Fruit fly (Drosophila melanogaster): ENCODE data around the gene CG15012.

DNA sequence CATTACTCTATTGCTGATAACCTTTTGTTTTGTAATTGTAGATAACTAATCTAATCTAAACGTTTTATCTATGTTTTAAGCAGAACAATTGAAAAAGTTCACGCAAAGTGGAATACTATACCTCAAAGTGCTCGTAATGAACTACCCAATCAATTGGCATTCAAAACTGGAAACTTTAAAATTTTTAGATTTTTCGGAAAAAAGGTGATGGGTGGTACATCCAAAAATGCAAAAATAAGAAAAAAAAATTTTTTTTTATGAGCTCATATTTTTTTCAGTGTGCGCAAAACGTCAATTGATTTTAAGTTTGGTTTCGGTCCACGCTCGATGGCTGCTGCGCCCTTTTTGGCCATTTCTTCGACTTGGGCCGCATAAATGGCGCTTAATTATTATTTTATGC, 18.6 kb upstream of the CG15012 start:
- no peak for TF ChIP-seq CrebA (GFP tag; optimal IDR thresholded peaks at IDR 0.05; ENCODE audit: borderline replicate concordance)
- TF ChIP-seq woc (GFP tag; optimal IDR thresholded peaks at IDR 0.05) = no peak
- no peak for TF ChIP-seq Sp1 (GFP tag; optimal IDR thresholded peaks at IDR 0.05)
- TF ChIP-seq Abd-B (GFP tag; optimal IDR thresholded peaks at IDR 0.05) = no peak
- TF ChIP-seq HLH106 (tag; optimal IDR thresholded peaks at IDR 0.05) = no peak
- TF ChIP-seq dl (GFP tag; optimal IDR thresholded peaks at IDR 0.05; ENCODE audit: insufficient read depth in 1 of 2, partially characterized antibody in 2 of 2) = no peak
- no peak for TF ChIP-seq CG9705 (GFP tag; optimal IDR thresholded peaks at IDR 0.05)

All from whole organism, wandering third instar larva.